Fruit fly (Drosophila melanogaster) S2 (cell line): ENCODE results near the gene CG34404.

Source experiments
- CG8478 ChIP-seq: fragments of >200 bp; optimal IDR thresholded peaks from 2 replicates; lab custom pipeline; 2018
- CTCF ChIP-seq, 2 experiments: fragments of >200 bp; optimal IDR thresholded peaks; 2 replicates each; lab custom pipeline; 2018

- no peak for TF ChIP-seq CG8478 (lab: Kevin White, UChicago)
- no peak for TF ChIP-seq CTCF (optimal IDR thresholded peaks at IDR 0.05; lab: Kevin White, UChicago)
Observed at dm6 chr3R:15347822-15348221, 19.6 kb downstream of the CG34404 start, which contains the start of the genes CG42726 and CG42727.
